Worm (Caenorhabditis elegans) whole organism, late embryonic: Measurements from ENCODE around the gene K05F1.6.

Experiments
- ama-1 ChIP-seq: fragments of 150-350 bp; optimal IDR thresholded peaks from 2 replicates; lab custom pipeline; 2014
- ceh-14 ChIP-seq: sonication (generic microtip); optimal IDR thresholded peaks from 2 replicates; lab custom pipeline; 2016; ENCODE audit warnings: missing genotype, missing genetic modification characterization, missing compliant biosample characterization
- ceh-2 ChIP-seq: sonication (generic microtip); optimal IDR thresholded peaks from 2 replicates; lab custom pipeline; 2016; ENCODE audit warnings: missing genotype, missing genetic modification characterization, missing compliant biosample characterization
- ceh-31 ChIP-seq: sonication (generic microtip); optimal IDR thresholded peaks from 2 replicates; lab custom pipeline; 2016; ENCODE audit warnings: missing genetic modification characterization, missing compliant biosample characterization
- ceh-48 ChIP-seq: sonication (generic microtip); optimal IDR thresholded peaks from 2 replicates; lab custom pipeline; 2016; ENCODE audit warnings: missing genetic modification characterization, inconsistent platforms, missing compliant biosample characterization
- elt-4 ChIP-seq: sonication (generic microtip); optimal IDR thresholded peaks from 2 replicates; lab custom pipeline; 2016; ENCODE audit warnings: missing genetic modification characterization, missing compliant biosample characterization
- hlh-30 ChIP-seq: sonication (generic microtip); optimal IDR thresholded peaks from 2 replicates; lab custom pipeline; 2017; ENCODE audit warnings: antibody characterized with exemption, missing genetic modification characterization, missing compliant biosample characterization; ENCODE audit not compliant: insufficient read depth
- hlh-8 ChIP-seq: sonication (generic microtip); optimal IDR thresholded peaks from 2 replicates; lab custom pipeline; 2016; ENCODE audit warnings: missing genotype, missing genetic modification characterization, missing compliant biosample characterization
- lin-11 ChIP-seq: fragments of 200-800 bp; sonication (Bioruptor generic); optimal IDR thresholded peaks from 2 replicates; lab custom pipeline; 2018; ENCODE audit warnings: mild to moderate bottlenecking, missing genetic modification characterization, missing compliant biosample characterization
- nhr-11 ChIP-seq: fragments of 150-350 bp; optimal IDR thresholded peaks from 2 replicates; lab custom pipeline; 2014; ENCODE audit warnings: missing biosample characterization, missing genetic modification characterization
- pqm-1 ChIP-seq: sonication (generic microtip); optimal IDR thresholded peaks from 2 replicates; lab custom pipeline; 2016; ENCODE audit warnings: missing genetic modification characterization, missing compliant biosample characterization
- unc-42 ChIP-seq: sonication (generic microtip); optimal IDR thresholded peaks from 2 replicates; lab custom pipeline; 2016; ENCODE audit warnings: missing genotype, missing genetic modification characterization, missing compliant biosample characterization

DNA sequence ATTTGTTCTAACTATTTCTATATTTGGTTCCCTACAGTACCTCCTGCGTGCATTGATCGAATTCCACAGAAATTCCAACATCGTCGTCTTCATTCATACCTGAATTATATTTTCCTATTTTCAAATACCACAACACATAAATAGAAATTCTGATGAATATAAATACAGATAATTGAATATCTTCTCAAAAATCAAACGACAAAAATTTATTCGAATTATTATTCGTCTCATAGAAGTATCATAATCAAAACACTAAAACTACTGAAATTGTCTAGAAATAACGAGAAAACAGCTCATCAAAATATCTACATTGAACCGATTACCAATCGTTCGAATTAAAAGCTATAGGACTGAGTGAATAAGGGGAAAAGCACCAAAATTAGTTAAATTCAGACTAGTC is 50.8 kb downstream of the K05F1.6 start, which contains the start of gene gtap-1:
- TF ChIP-seq nhr-11 (tag; lab: Kevin White, UChicago) (no peak), ceh-48 (tag; lab: Kevin White, UChicago) (no peak), pqm-1 (tag; lab: Kevin White, UChicago) (no peak), elt-4 (tag; lab: Kevin White, UChicago) (no peak), ama-1 (no peak), ceh-31 (tag; lab: Kevin White, UChicago) (no peak), hlh-8 (tag; lab: Kevin White, UChicago) (no peak), ceh-2 (no peak), unc-42 (tag; lab: Kevin White, UChicago) (no peak), ceh-14 (no peak), hlh-30 (no peak), lin-11 (tag; lab: Kevin White, UChicago) (no peak)
